Worm (Caenorhabditis elegans) whole organism, young adult: ENCODE measurements around the gene F55G11.10.

Experiments
- B0019.2 ChIP-seq: fragments of 200-800 bp; sonication (Bioruptor generic); conservative IDR thresholded peaks from 2 replicates; pipeline ENCODE4 v1.3.6; 2022; ENCODE audit warnings: missing genetic modification reagents, missing genetic modification characterization, missing compliant biosample characterization
- B0261.1 ChIP-seq: sonication (generic microtip); optimal IDR thresholded peaks from 2 replicates; lab custom pipeline; 2016; ENCODE audit warnings: mild to moderate bottlenecking, missing genetic modification characterization, moderate library complexity, missing compliant biosample characterization
- K12H6.12 ChIP-seq: fragments of 200-800 bp; sonication (Bioruptor generic); optimal IDR thresholded peaks from 2 replicates; lab custom pipeline; 2018; ENCODE audit warnings: mild to moderate bottlenecking, missing genetic modification characterization, missing compliant biosample characterization
- T26A5.8 ChIP-seq: sonication (generic microtip); optimal IDR thresholded peaks from 2 replicates; lab custom pipeline; 2016; ENCODE audit warnings: missing genetic modification characterization, missing compliant biosample characterization
- lag-1 ChIP-seq: fragments of 200-800 bp; sonication (Bioruptor generic); IDR thresholded peaks from 2 replicates; pipeline ENCODE4 v1.3.6; 2022; ENCODE audit warnings: missing genetic modification reagents, missing genetic modification characterization, missing compliant biosample characterization
- lin-54 ChIP-seq: fragments of 200-800 bp; sonication (Bioruptor generic); optimal IDR thresholded peaks from 2 replicates; lab custom pipeline; 2018; ENCODE audit warnings: mild to moderate bottlenecking, missing genetic modification characterization, missing compliant biosample characterization
- nhr-120 ChIP-seq: fragments of 200-800 bp; sonication (Bioruptor generic); IDR thresholded peaks from 2 replicates; pipeline ENCODE4 v1.3.6; 2022; ENCODE audit warnings: missing genetic modification characterization, missing compliant biosample characterization
- nhr-90 ChIP-seq: sonication (generic microtip); optimal IDR thresholded peaks from 2 replicates; lab custom pipeline; 2016; ENCODE audit warnings: missing genotype, mild to moderate bottlenecking, missing genetic modification characterization, missing compliant biosample characterization
- rec-8 ChIP-seq, 2 experiments: sonication (generic microtip); optimal IDR thresholded peaks; 2 replicates each; lab custom pipeline; 2016; ENCODE audit warnings: mild to moderate bottlenecking in 2 of 2, missing genetic modification characterization in 2 of 2, missing genetic modification reagents in 2 of 2, missing genotype in 2 of 2, missing biosample characterization in 1 of 2, missing compliant biosample characterization in 1 of 2, moderate library complexity in 1 of 2
- snpc-4 ChIP-seq, 5 experiments: fragments of 150-350 bp in 1 of 5; sonication (generic microtip) in 4 of 5; optimal IDR thresholded peaks; 2 replicates each; lab custom pipeline; 2014 to 2018; ENCODE audit warnings: missing genetic modification characterization in 5 of 5, missing biosample characterization in 3 of 5, antibody characterized with exemption in 2 of 5, mild to moderate bottlenecking in 2 of 5, missing compliant biosample characterization in 2 of 5, missing genotype in 2 of 5, moderate library complexity in 2 of 5, missing genetic modification reagents in 1 of 5
- tlf-1 ChIP-seq: fragments of 200-800 bp; sonication (Bioruptor generic); optimal IDR thresholded peaks from 2 replicates; lab custom pipeline; 2018; ENCODE audit warnings: mild to moderate bottlenecking, missing genetic modification characterization, missing compliant biosample characterization

- no peak for TF ChIP-seq T26A5.8 (tag; lab: Kevin White, UChicago)
- no peak for TF ChIP-seq nhr-90 (tag; lab: Kevin White, UChicago)
- no peak for TF ChIP-seq snpc-4 (GFP tag; optimal IDR thresholded peaks at IDR 0.05; lab: Kevin White, UChicago)
- no peak for TF ChIP-seq snpc-4 (tag; optimal IDR thresholded peaks at IDR 0.05; lab: Kevin White, UChicago)
- TF ChIP-seq nhr-120 (GFP tag; lab: Robert Waterston, UW) = no peak
- no peak for TF ChIP-seq B0261.1 (tag; lab: Kevin White, UChicago)
- TF ChIP-seq lin-54 (GFP tag; lab: Kevin White, UChicago) = no peak
- no peak for TF ChIP-seq rec-8 (tag; optimal IDR thresholded peaks at IDR 0.05; lab: Kevin White, UChicago)
- no peak for TF ChIP-seq B0019.2 (GFP tag; lab: Robert Waterston, UW)
- no peak for TF ChIP-seq K12H6.12 (tag; lab: Kevin White, UChicago)
- TF ChIP-seq lag-1 = no peak
- no peak for TF ChIP-seq tlf-1 (GFP tag; lab: Kevin White, UChicago)
Observed at ce11 chrIV:12969141-12969540, 20.6 kb downstream of the F55G11.10 start, which contains the start of gene F55G11.2.
